Fruit fly (Drosophila melanogaster): ENCODE results near the gene CG1231.

DNA sequence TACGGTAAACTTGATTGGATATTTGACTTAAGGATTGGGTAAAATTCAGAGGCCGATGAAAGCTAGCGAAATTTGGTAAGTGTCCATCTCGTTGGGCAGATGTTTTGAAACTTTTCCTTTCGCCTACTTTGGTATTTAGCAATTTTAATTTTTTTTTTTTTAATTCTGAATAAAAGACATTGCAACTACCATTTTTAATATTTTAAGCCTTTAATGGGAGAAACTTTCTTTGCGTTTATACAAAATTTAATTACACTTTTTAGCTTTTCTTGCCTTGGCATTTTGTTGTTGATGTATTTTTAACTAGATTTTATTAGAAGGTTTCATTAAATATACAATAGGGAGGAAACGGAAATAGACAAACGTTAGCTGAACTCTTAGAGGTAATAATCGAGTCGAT lies 10.1 kb downstream of the CG1231 start, which contains the start of gene CG13884:
- no peak for TF ChIP-seq psq (GFP tag; optimal IDR thresholded peaks at IDR 0.05)
- no peak for TF ChIP-seq Dfd (GFP tag; optimal IDR thresholded peaks at IDR 0.05)
- TF ChIP-seq N (GFP tag; optimal IDR thresholded peaks at IDR 0.05): no peak

Data from whole organism, wandering third instar larva.